Worm (Caenorhabditis elegans) whole organism, dauer: ENCODE results near the gene hsp-6.

ENCODE experiments used
- unc-62 ChIP-seq: sonication (generic microtip); optimal IDR thresholded peaks from 2 replicates; lab custom pipeline; 2017; ENCODE audit warnings: missing biosample characterization, missing genetic modification reagents, missing genetic modification characterization

Gene hsp-6

DNA sequence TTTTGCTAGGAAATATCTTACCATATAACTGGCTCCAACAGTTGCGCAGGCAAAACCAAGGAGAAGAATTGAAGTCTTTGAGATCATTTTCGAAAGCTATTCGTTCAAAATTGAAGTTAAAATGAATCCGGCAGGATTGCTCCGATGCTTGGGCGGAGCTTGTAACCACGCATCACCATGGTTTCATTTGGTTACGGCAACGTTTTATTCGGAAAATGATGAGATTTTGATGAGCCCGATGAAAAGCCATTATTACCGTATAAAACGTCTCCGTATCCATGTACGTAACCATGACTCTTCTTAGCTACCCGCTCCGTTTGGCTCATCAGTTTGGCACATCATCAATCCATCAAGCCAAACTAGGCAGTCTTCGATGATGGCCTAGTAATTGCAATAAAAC, 14.6 kb upstream of the hsp-6 start, which contains the start of gene cwp-1:
TSS of gene cwp-1 (minus strand) at position 101 of the 400 bp plus-strand sequence.
- no peak for TF ChIP-seq unc-62 (GFP tag; lab: Kevin White, UChicago)

ce11 chrV:4839913-4840312, 13.4 kb upstream of the hsp-6 start, which contains the start of gene nas-9:
TSS of gene nas-9 (minus strand) at chrV:4840013.
- no peak for TF ChIP-seq unc-62 (GFP tag; lab: Kevin White, UChicago)

ce11 chrV:4834277-4834676, 7.7 kb upstream of the hsp-6 start, which contains the start of gene C37H5.14:
TSS of gene C37H5.14 (minus strand) at chrV:4834377.
- TF ChIP-seq unc-62 (GFP tag; lab: Kevin White, UChicago) = no peak

DNA sequence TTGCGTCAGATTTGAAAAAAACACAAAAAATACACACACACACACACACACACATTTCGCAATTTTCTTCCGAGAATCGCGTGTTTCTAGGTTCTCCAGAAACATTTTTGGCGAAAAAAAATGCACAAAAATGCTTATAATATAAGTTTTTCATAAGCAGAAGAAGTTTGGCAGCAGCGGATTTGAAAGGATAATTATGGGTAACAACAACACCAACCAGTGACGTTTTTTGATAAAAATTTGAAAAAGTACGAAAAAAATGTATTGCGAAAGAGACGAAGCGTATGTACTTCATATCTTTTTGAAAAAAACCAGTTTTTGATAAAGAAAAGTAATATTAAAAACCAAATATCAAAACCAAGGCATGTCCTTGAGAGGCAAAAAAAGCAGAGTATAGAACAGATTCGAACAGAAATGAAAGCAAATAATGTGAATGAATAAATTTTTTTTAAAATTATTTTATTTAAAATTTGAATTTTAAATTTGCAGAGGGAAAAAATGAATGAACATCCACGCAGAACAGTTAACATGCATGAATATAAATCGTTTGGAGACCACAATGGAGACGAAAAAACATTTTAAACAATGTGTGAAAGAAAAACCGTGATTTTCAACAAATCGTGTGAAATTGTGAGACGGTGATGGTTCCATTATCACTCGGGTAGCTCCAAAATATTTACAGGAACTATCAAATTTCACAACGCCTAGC, 2.7 kb downstream of the hsp-6 start:
- TF ChIP-seq unc-62 (GFP tag; lab: Kevin White, UChicago) = no peak

ce11 chrV:4823323-4823682, 3.3 kb downstream of the hsp-6 start, which contains the start of gene adss-1:
TSS of gene adss-1 (minus strand) at chrV:4823423.
- no peak for TF ChIP-seq unc-62 (GFP tag; lab: Kevin White, UChicago)

- no peak for TF ChIP-seq unc-62 (GFP tag; lab: Kevin White, UChicago)
Measured at ce11 chrV:4820601-4821000, 6.0 kb downstream of the hsp-6 start.

ce11 chrV:4818563-4818962, 8.0 kb downstream of the hsp-6 start, which contains the start of gene ccep-97:
TSS of gene ccep-97 (minus strand) at chrV:4818663.
- no peak for TF ChIP-seq unc-62 (GFP tag; lab: Kevin White, UChicago)

- TF ChIP-seq unc-62 (GFP tag; lab: Kevin White, UChicago) = no peak
Measured at ce11 chrV:4813825-4814224, 12.7 kb downstream of the hsp-6 start.

ce11 chrV:4810653-4811052, 15.9 kb downstream of the hsp-6 start:
- TF ChIP-seq unc-62 (GFP tag; lab: Kevin White, UChicago) = no peak

ce11 chrV:4806859-4807258, 19.7 kb downstream of the hsp-6 start:
- no peak for TF ChIP-seq unc-62 (GFP tag; lab: Kevin White, UChicago)

ce11 chrV:4805847-4806246, 20.7 kb downstream of the hsp-6 start, which contains the start of gene R02F11.3:
TSS of gene R02F11.3 (minus strand) at chrV:4805947.
- no peak for TF ChIP-seq unc-62 (GFP tag; lab: Kevin White, UChicago)

- no peak for TF ChIP-seq unc-62 (GFP tag; lab: Kevin White, UChicago)
Measured at ce11 chrV:4801943-4802342, 24.6 kb downstream of the hsp-6 start.

- TF ChIP-seq unc-62 (GFP tag; lab: Kevin White, UChicago) = no peak
Measured at ce11 chrV:4800794-4801193, 25.8 kb downstream of the hsp-6 start, which contains the start of gene R02F11.1. TSS of gene R02F11.1 (plus strand) at chrV:4801094.

- no peak for TF ChIP-seq unc-62 (GFP tag; lab: Kevin White, UChicago)
Measured at ce11 chrV:4794308-4794707, 32.3 kb downstream of the hsp-6 start, which contains the start of gene R02F11.2. TSS of gene R02F11.2 (plus strand) at chrV:4794599.

DNA sequence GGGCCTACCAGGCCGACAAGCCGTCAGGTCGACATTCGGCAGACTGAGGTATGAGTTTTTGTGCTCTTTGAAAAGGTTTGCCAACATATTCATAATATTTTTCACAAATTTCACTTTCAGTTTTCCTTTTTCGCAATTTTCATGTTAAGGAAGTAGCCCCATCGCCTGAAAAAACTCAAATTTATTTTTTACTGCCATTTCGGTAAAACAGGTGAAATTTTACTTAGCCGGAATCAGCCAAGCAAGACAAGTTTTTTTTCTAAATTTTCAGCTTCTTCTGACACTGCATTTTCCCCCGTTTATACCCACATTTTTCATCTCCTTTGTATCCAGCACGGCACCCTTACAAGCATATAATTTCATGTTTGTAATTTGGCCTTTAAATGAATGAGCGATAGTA, 35.0 kb downstream of the hsp-6 start, which contains the start of gene R02F11.11:
TSS of gene R02F11.11 (plus strand) at position 301 of the 400 bp plus-strand sequence.
- TF ChIP-seq unc-62 (GFP tag; lab: Kevin White, UChicago) = no peak

DNA sequence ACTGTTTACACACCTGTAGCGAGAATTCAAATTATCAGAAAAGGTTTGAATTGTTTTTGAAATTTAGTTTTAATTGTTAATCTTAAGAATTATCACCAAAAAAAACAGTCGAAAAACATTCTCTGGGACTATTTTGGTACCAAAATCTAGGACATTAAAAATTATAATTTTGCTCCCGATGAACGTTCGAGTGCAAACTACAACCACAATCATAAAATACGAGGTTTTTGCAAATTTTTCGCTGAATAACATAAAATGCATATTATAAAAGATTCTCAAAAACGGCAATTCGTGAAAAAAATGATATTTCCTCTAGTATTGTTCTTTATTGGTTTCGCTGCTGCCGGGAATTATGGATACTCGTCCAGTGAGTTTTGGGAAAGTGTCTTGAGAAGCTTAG, 36.2 kb downstream of the hsp-6 start, which contains the start of gene R02F11.12:
TSS of gene R02F11.12 (plus strand) at position 301 of the 400 bp plus-strand sequence.
- no peak for TF ChIP-seq unc-62 (GFP tag; lab: Kevin White, UChicago)

DNA sequence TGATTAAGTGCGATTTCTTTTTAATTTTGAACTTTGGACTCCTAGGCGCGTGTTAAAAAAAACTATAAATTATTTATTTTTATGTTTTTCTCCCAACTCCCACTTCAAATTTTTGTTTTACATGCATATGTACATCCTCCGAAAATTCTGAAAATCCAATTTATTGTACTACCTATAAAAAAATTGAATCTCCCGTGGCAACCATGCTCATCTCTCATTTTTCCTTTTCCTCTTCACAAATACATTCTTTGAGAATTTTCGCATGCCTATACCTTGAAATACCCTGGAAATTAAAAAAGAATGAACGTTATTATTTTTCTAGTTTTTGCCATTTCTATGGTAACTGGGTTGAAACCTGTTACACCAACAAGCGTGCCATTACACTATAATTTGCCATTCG, 37.7 kb downstream of the hsp-6 start, which contains the start of gene R02F11.10:
TSS of gene R02F11.10 (plus strand) at position 301 of the 400 bp plus-strand sequence.
- TF ChIP-seq unc-62 (GFP tag; lab: Kevin White, UChicago) = no peak
